Worm (Caenorhabditis elegans): ENCODE results near the gene srab-8.

- TF ChIP-seq nhr-76 (tag; optimal IDR thresholded peaks at IDR 0.05) (no peak), fos-1 (tag; optimal IDR thresholded peaks at IDR 0.05) (no peak), snpc-4 (tag; optimal IDR thresholded peaks at IDR 0.05) (no peak), ama-1 (optimal IDR thresholded peaks at IDR 0.05) (no peak)
Measured at ce11 chrV:3149910-3150428, 26.3 kb upstream of the srab-8 start.

Data from whole organism, L3 larva.